Fruit fly (Drosophila melanogaster) whole organism, embryonic: Measurements from ENCODE around the gene RpS7.

ENCODE experiments used
- Asciz ChIP-seq: fragments of 200-800 bp; sonication (Bioruptor generic); optimal IDR thresholded peaks from 2 replicates; lab custom pipeline; 2017; ENCODE audit warnings: missing biosample characterization, mild to moderate bottlenecking, missing genetic modification characterization, missing genetic modification reagents
- B-H2 ChIP-seq: fragments of 200-800 bp; sonication (Bioruptor generic); optimal IDR thresholded peaks from 2 replicates; lab custom pipeline; 2018; ENCODE audit warnings: missing biosample characterization, mild to moderate bottlenecking, missing genetic modification characterization
- CG10267 ChIP-seq: fragments of 200-800 bp; sonication (Bioruptor generic); optimal IDR thresholded peaks from 2 replicates; lab custom pipeline; 2018; ENCODE audit warnings: missing biosample characterization, mild to moderate bottlenecking, missing genetic modification characterization, moderate library complexity
- CG10959 ChIP-seq: fragments of 200-800 bp; sonication (Bioruptor generic); IDR thresholded peaks from 2 replicates; pipeline ENCODE4 v1.3.6; 2022; ENCODE audit warnings: missing biosample characterization, missing genetic modification characterization
- CG11504 ChIP-seq: fragments of 200-800 bp; sonication (Bioruptor generic); optimal IDR thresholded peaks from 3 replicates; lab custom pipeline; 2019; ENCODE audit warnings: missing biosample characterization, mild to moderate bottlenecking, missing genetic modification characterization, moderate library complexity
- CG14050 ChIP-seq: fragments of 200-800 bp; sonication (Bioruptor generic); IDR thresholded peaks from 3 replicates; pipeline ENCODE4 v1.3.6; 2022; ENCODE audit warnings: missing biosample characterization, missing genetic modification characterization
- CG1603 ChIP-seq: fragments of 200-800 bp; sonication (Bioruptor generic); optimal IDR thresholded peaks from 2 replicates; lab custom pipeline; 2019; ENCODE audit warnings: missing biosample characterization, mild to moderate bottlenecking, missing genetic modification characterization, moderate library complexity
- CG17328 ChIP-seq: fragments of 200-800 bp; sonication (Bioruptor generic); IDR thresholded peaks from 2 replicates; pipeline ENCODE4 v1.3.6; 2022; ENCODE audit warnings: missing biosample characterization, missing genetic modification characterization
- CG17568 ChIP-seq: fragments of 200-800 bp; sonication (Bioruptor generic); optimal IDR thresholded peaks from 2 replicates; lab custom pipeline; 2018; ENCODE audit warnings: missing biosample characterization, mild to moderate bottlenecking, missing genetic modification characterization, moderate library complexity
- CG2712 ChIP-seq: fragments of 200-800 bp; optimal IDR thresholded peaks from 3 replicates; lab custom pipeline; 2019; ENCODE audit warnings: missing biosample characterization, mild to moderate bottlenecking, missing genetic modification characterization, moderate library complexity
- CG32532 ChIP-seq: fragments of 200-800 bp; sonication (Bioruptor generic); IDR thresholded peaks from 2 replicates; pipeline ENCODE4 v1.3.6; 2022; ENCODE audit warnings: missing biosample characterization, missing genetic modification characterization
- CG33557 ChIP-seq: fragments of 200-800 bp; sonication (Bioruptor generic); optimal IDR thresholded peaks from 2 replicates; lab custom pipeline; 2019; ENCODE audit warnings: missing biosample characterization, mild to moderate bottlenecking, missing genetic modification characterization, moderate library complexity
- CG43689 ChIP-seq: fragments of 200-800 bp; sonication (Bioruptor generic); IDR thresholded peaks from 2 replicates; pipeline ENCODE4 v1.3.6; 2022; ENCODE audit warnings: missing biosample characterization, missing genetic modification characterization
- CG5245 ChIP-seq: fragments of 200-800 bp; sonication (Bioruptor generic); optimal IDR thresholded peaks from 3 replicates; lab custom pipeline; 2016; ENCODE audit warnings: missing biosample characterization, missing genetic modification characterization
- CG6254 ChIP-seq: fragments of 200-800 bp; sonication (Bioruptor generic); optimal IDR thresholded peaks from 3 replicates; lab custom pipeline; 2017; ENCODE audit warnings: mild to moderate bottlenecking, missing biosample characterization, missing genetic modification reagents, missing genetic modification characterization
- CG8290 ChIP-seq, 3 experiments: fragments of 200-800 bp; sonication (Bioruptor generic); optimal IDR thresholded peaks; 2 replicates each; lab custom pipeline; 2016 to 2019; ENCODE audit warnings: missing biosample characterization in 3 of 3, missing genetic modification characterization in 3 of 3, mild to moderate bottlenecking in 2 of 3, moderate library complexity in 1 of 3
- CG8359 ChIP-seq: fragments of 200-800 bp; sonication (Bioruptor generic); optimal IDR thresholded peaks from 2 replicates; lab custom pipeline; 2017; ENCODE audit warnings: missing biosample characterization, mild to moderate bottlenecking, missing genetic modification characterization, borderline replicate concordance
- CG9876 ChIP-seq: fragments of 200-800 bp; sonication (Bioruptor generic); optimal IDR thresholded peaks from 2 replicates; lab custom pipeline; 2016; ENCODE audit warnings: missing biosample characterization, missing genetic modification characterization
- HLH3B ChIP-seq: fragments of 200-800 bp; sonication (Bioruptor generic); IDR thresholded peaks from 2 replicates; pipeline ENCODE4 v1.3.6; 2022; ENCODE audit warnings: missing biosample characterization, missing genetic modification characterization
- HLHmδ ChIP-seq: fragments of 200-800 bp; sonication (Bioruptor generic); optimal IDR thresholded peaks from 2 replicates; lab custom pipeline; 2018; ENCODE audit warnings: missing biosample characterization, mild to moderate bottlenecking, missing genetic modification characterization, moderate library complexity
- Hr39 ChIP-seq: fragments of >200 bp; optimal IDR thresholded peaks from 2 replicates; lab custom pipeline; 2017
- Max ChIP-seq: fragments of 200-800 bp; sonication (Bioruptor generic); optimal IDR thresholded peaks from 2 replicates; lab custom pipeline; 2016; ENCODE audit warnings: missing biosample characterization, mild to moderate bottlenecking, missing genetic modification characterization
- Pdp1 ChIP-seq, 2 experiments: fragments of 200-800 bp; sonication (Bioruptor generic); optimal IDR thresholded peaks; 3 replicates each; lab custom pipeline; 2016; ENCODE audit warnings: missing biosample characterization in 2 of 2, missing genetic modification characterization in 2 of 2, mild to moderate bottlenecking in 1 of 2, moderate library complexity in 1 of 2
- Rx ChIP-seq: fragments of 200-800 bp; sonication (Bioruptor generic); IDR thresholded peaks from 2 replicates; pipeline ENCODE4 v1.3.6; 2022; ENCODE audit warnings: missing biosample characterization, missing genetic modification characterization
- Scr ChIP-seq: fragments of 200-800 bp; sonication (Bioruptor generic); IDR thresholded peaks from 2 replicates; pipeline ENCODE4 v1.3.6; 2022; ENCODE audit warnings: missing biosample characterization, missing genetic modification characterization; ENCODE audit not compliant: partially characterized antibody
- Tbp ChIP-seq: fragments of >200 bp; optimal IDR thresholded peaks from 2 replicates; lab custom pipeline; 2018; ENCODE audit warnings: missing biosample characterization, missing genetic modification characterization
- Vsx1 ChIP-seq: fragments of 200-800 bp; sonication (Bioruptor generic); optimal IDR thresholded peaks from 2 replicates; lab custom pipeline; 2017; ENCODE audit warnings: missing biosample characterization, mild to moderate bottlenecking, missing genetic modification characterization, missing genetic modification reagents
- ac ChIP-seq: fragments of 200-800 bp; sonication (Bioruptor generic); optimal IDR thresholded peaks from 3 replicates; lab custom pipeline; 2017; ENCODE audit warnings: missing biosample characterization, mild to moderate bottlenecking, missing genetic modification characterization
- amos ChIP-seq: fragments of 200-800 bp; sonication (Bioruptor generic); IDR thresholded peaks from 2 replicates; pipeline ENCODE4 v1.3.6; 2022; ENCODE audit warnings: missing biosample characterization, missing genetic modification characterization; ENCODE audit not compliant: partially characterized antibody
- ap ChIP-seq: fragments of 200-800 bp; sonication (Bioruptor generic); IDR thresholded peaks from 2 replicates; pipeline ENCODE4 v1.3.6; 2022; ENCODE audit warnings: missing biosample characterization, missing genetic modification characterization
- dan ChIP-seq: fragments of 200-800 bp; sonication (Bioruptor generic); IDR thresholded peaks from 2 replicates; pipeline ENCODE4 v1.3.6; 2022; ENCODE audit warnings: missing biosample characterization, missing genetic modification characterization
- disco-r ChIP-seq: fragments of 200-800 bp; sonication (Bioruptor generic); optimal IDR thresholded peaks from 2 replicates; lab custom pipeline; 2016; ENCODE audit warnings: missing biosample characterization, missing genetic modification characterization
- fd96Cb ChIP-seq: fragments of 200-800 bp; sonication (Bioruptor generic); optimal IDR thresholded peaks from 2 replicates; lab custom pipeline; 2018; ENCODE audit warnings: missing biosample characterization, mild to moderate bottlenecking, missing genetic modification characterization, moderate library complexity
- gce ChIP-seq: fragments of 200-800 bp; sonication (Bioruptor generic); IDR thresholded peaks from 3 replicates; pipeline ENCODE4 v1.3.6; 2022; ENCODE audit warnings: missing biosample characterization, missing genetic modification characterization
- gcm ChIP-seq: fragments of 200-800 bp; sonication (Bioruptor generic); optimal IDR thresholded peaks from 2 replicates; lab custom pipeline; 2019; ENCODE audit warnings: missing biosample characterization, mild to moderate bottlenecking, missing genetic modification characterization, moderate library complexity
- knrl ChIP-seq: fragments of 200-800 bp; sonication (Bioruptor generic); IDR thresholded peaks from 3 replicates; pipeline ENCODE4 v1.3.6; 2022; ENCODE audit warnings: missing biosample characterization, missing genetic modification characterization; ENCODE audit not compliant: partially characterized antibody
- maf-S ChIP-seq: fragments of 200-800 bp; sonication (Bioruptor generic); optimal IDR thresholded peaks from 2 replicates; lab custom pipeline; 2016; ENCODE audit warnings: missing biosample characterization, missing genetic modification characterization
- odd ChIP-seq: fragments of 200-800 bp; sonication (Bioruptor generic); optimal IDR thresholded peaks from 2 replicates; lab custom pipeline; 2017; ENCODE audit warnings: missing biosample characterization, mild to moderate bottlenecking, missing genetic modification characterization
- otp ChIP-seq: fragments of 200-800 bp; sonication (Bioruptor generic); IDR thresholded peaks from 3 replicates; pipeline ENCODE4, ENCODE4 v1.3.6; 2022; ENCODE audit warnings: missing biosample characterization, missing genetic modification characterization
- phol ChIP-seq: fragments of 200-800 bp; sonication (Bioruptor generic); optimal IDR thresholded peaks from 3 replicates; lab custom pipeline; 2018; ENCODE audit warnings: missing biosample characterization, mild to moderate bottlenecking, missing genetic modification characterization, moderate library complexity
- schlank ChIP-seq: fragments of 200-800 bp; sonication (Bioruptor generic); optimal IDR thresholded peaks from 2 replicates; lab custom pipeline; 2018; ENCODE audit warnings: missing biosample characterization, mild to moderate bottlenecking, missing genetic modification characterization
- shn ChIP-seq: fragments of 200-800 bp; sonication (Bioruptor generic); optimal IDR thresholded peaks from 3 replicates; lab custom pipeline; 2016; ENCODE audit warnings: missing biosample characterization, missing genetic modification characterization
- sima ChIP-seq: fragments of 200-800 bp; sonication (Bioruptor generic); optimal IDR thresholded peaks from 2 replicates; lab custom pipeline; 2016; ENCODE audit warnings: missing biosample characterization, missing genetic modification characterization
- sisA ChIP-seq: fragments of 200-800 bp; sonication (Bioruptor generic); IDR thresholded peaks from 2 replicates; pipeline ENCODE4 v1.3.6; 2022; ENCODE audit warnings: missing biosample characterization, missing genetic modification characterization
- ssp ChIP-seq: fragments of 200-800 bp; sonication (Bioruptor generic); IDR thresholded peaks from 2 replicates; pipeline ENCODE4 v1.3.6; 2022; ENCODE audit warnings: missing biosample characterization, missing genetic modification characterization
- tll ChIP-seq, 2 experiments: fragments of 200-800 bp in 1 of 2; fragments of >200 bp in 1 of 2; sonication (Bioruptor generic) in 1 of 2; optimal IDR thresholded peaks; 2 replicates each; lab custom pipeline; 2017 to 2019; ENCODE audit warnings: missing biosample characterization in 2 of 2, missing genetic modification characterization in 2 of 2, mild to moderate bottlenecking in 1 of 2, moderate library complexity in 1 of 2
- tx ChIP-seq: fragments of 200-800 bp; sonication (Bioruptor generic); optimal IDR thresholded peaks from 2 replicates; lab custom pipeline; 2016; ENCODE audit warnings: missing biosample characterization, missing genetic modification characterization

The RpS7 gene

DNA sequence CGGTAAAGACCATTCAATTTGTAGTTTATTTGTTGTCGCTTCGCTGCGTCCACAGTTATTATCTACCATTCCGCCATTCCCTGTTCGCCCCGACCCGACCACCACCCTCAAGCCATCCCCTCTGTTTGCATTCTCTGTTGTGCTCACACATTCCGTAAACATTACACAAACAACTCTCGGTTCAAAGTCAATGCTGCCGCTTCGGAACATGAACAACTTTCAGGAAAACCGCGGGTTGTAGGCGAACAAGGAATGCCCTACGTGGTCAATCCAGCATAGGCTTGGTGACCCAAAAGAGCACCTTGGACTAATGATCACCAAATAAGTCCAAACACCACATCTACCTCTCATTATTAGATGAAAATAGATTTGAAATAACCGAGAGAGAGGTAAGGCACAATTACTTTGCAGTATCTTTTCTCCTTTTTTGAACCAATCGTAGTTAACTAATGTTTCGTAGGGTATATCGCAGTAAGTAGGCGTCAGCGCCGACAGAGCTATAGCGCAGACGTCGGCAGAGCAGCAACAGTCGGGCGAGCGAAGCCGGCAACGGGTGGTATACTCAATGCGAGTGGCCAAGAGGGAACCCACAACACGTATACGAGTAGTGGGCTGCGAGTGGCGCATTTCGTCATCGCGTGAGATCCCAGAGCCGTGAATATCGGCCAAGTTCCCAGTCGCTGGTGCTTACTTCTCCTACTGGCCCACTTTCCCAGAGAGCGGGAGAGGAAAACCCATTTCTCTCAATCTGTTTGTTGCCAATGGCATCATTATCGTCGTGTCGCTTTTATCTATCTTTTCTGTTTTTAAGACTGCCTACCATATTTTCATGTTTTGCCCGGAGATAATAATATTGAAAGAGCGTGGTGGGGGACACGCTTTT lies 5.5 kb downstream of the RpS7 start (continued):
- TF ChIP-seq fd96Cb (tag; lab: Kevin White, UChicago) (peak; percentile 97), CG9876 (GFP tag; lab: Kevin White, UChicago) (peak; percentile 97), CG1603 (tag; lab: Kevin White, UChicago) (peak; percentile 96), CG6254 (GFP tag; lab: Kevin White, UChicago) (peak; percentile 95), sisA (GFP tag; lab: Robert Waterston, UW) (peak; percentile 98), dan (GFP tag; lab: Robert Waterston, UW) (peak; percentile 50), CG32532 (GFP tag; lab: Robert Waterston, UW) (peak; percentile 91), CG17568 (GFP tag; lab: Kevin White, UChicago) (peak; percentile 74), HLHmδ (peak; percentile 90), amos (GFP tag; lab: Robert Waterston, UW) (peak; percentile 38; the same call in 1 of the 2 replicates), schlank (tag; lab: Kevin White, UChicago) (peak; percentile 83), Vsx1 (GFP tag; lab: Kevin White, UChicago) (peak; percentile 91), CG5245 (GFP tag; lab: Kevin White, UChicago) (peak; percentile 96), phol (tag; lab: Kevin White, UChicago) (peak; percentile 96), odd (peak; percentile 90), ac (GFP tag; lab: Kevin White, UChicago) (no peak), sima (GFP tag; lab: Kevin White, UChicago) (peak; percentile 93), HLH3B (peak; percentile 97), CG10267 (peak; percentile 91), tll (GFP tag; optimal IDR thresholded peaks at IDR 0.05; lab: Kevin White, UChicago) (peak in 1 of 2 experiments; percentile 59), knrl (GFP tag; lab: Robert Waterston, UW) (no peak), Hr39 (no peak), Scr (0 out of 2 replicates have a peak, but pooled peaks have one; percentile 24), CG8290 (GFP tag; optimal IDR thresholded peaks at IDR 0.05; lab: Kevin White, UChicago) (peak; percentile 89), CG8290 (tag; optimal IDR thresholded peaks at IDR 0.05; lab: Kevin White, UChicago) (peak; percentile 29 to 94), gce (GFP tag; lab: Robert Waterston, UW) (peak; percentile 86), gcm (GFP tag; lab: Kevin White, UChicago) (peak; percentile 81), CG17328 (GFP tag; lab: Robert Waterston, UW) (peak; percentile 70; the same call in 1 of the 2 replicates), otp (peak; percentile 97), Asciz (GFP tag; lab: Kevin White, UChicago) (peak; percentile 95), ssp (peak; percentile 85), CG11504 (tag; lab: Kevin White, UChicago) (peak; percentile 97), CG43689 (GFP tag; lab: Robert Waterston, UW) (peak; percentile 92), disco-r (GFP tag; lab: Kevin White, UChicago) (peak; percentile 89), tx (GFP tag; lab: Kevin White, UChicago) (peak; percentile 96), ap (GFP tag; lab: Robert Waterston, UW) (peak; percentile 96), CG10959 (GFP tag; lab: Robert Waterston, UW) (peak; percentile 88), CG2712 (tag; lab: Kevin White, UChicago) (peak; percentile 94), CG14050 (peak; percentile 96), CG8359 (peak; percentile 84), Pdp1 (GFP tag; optimal IDR thresholded peaks at IDR 0.05; lab: Kevin White, UChicago) (peak; percentile 97 to 98), CG33557 (GFP tag; lab: Kevin White, UChicago) (peak; percentile 68), Tbp (GFP tag; lab: Kevin White, UChicago) (no peak), Max (GFP tag; lab: Kevin White, UChicago) (peak; percentile 97), Rx (GFP tag; lab: Robert Waterston, UW) (peak; percentile 91), B-H2 (GFP tag; lab: Kevin White, UChicago) (peak; percentile 64), maf-S (GFP tag; lab: Kevin White, UChicago) (peak; percentile 92), shn (GFP tag; lab: Kevin White, UChicago) (peak; percentile 97)
